ENCODE assay signal across 2 worm cellular contexts in genomic region chrIII:5172470-5172869, ce11.
A peak's percentile ranks its signal among the peaks of the same experiment; 100 is the strongest.
TF ChIP-seq lines count a peak whose summit lies in the region.

K10D2.5 (plus strand) TSS chrIII:5172720.

TF ChIP-seq in whole organism, L4 larva, 104 proteins besides CTCF, POLR2A, EP300 and RAD21 (continued from another document):
- no peak for TF ChIP-seq lin-39 (tag; optimal IDR thresholded peaks at IDR 0.05; lab: Kevin White, UChicago)
- no peak for TF ChIP-seq aly-2 (tag; optimal IDR thresholded peaks at IDR 0.05; lab: Kevin White, UChicago)
- peak; percentile 92 for TF ChIP-seq mep-1 (tag; optimal IDR thresholded peaks at IDR 0.05; lab: Kevin White, UChicago)
- peak; percentile 93 for TF ChIP-seq ceh-20 (GFP tag; IDR thresholded peaks at IDR 0.05; lab: Robert Waterston, UW)
- TF ChIP-seq Y75B8A.6 (GFP tag; IDR thresholded peaks at IDR 0.05; lab: Robert Waterston, UW) = peak; percentile 62; the same call in 1 of the 2 replicates
- peak; percentile 91 for TF ChIP-seq dmd-6 (GFP tag; IDR thresholded peaks at IDR 0.05; lab: Robert Waterston, UW)
- peak; percentile 91 for TF ChIP-seq vab-7 (GFP tag; IDR thresholded peaks at IDR 0.05; lab: Robert Waterston, UW)
- peak; percentile 4 for TF ChIP-seq lir-3 (tag; optimal IDR thresholded peaks at IDR 0.05; lab: Kevin White, UChicago)
- TF ChIP-seq dmd-9 (GFP tag; IDR thresholded peaks at IDR 0.05; lab: Robert Waterston, UW) = peak; percentile 97
- no peak for TF ChIP-seq jun-1 (tag; optimal IDR thresholded peaks at IDR 0.05; lab: Kevin White, UChicago)
- no peak for TF ChIP-seq ZK546.5 (tag; optimal IDR thresholded peaks at IDR 0.05; lab: Kevin White, UChicago)
- TF ChIP-seq lin-1 (GFP tag; IDR thresholded peaks at IDR 0.05; lab: Robert Waterston, UW) = peak; percentile 54
- TF ChIP-seq ama-1 (optimal IDR thresholded peaks at IDR 0.05; lab: Kevin White, UChicago) = no peak
- TF ChIP-seq madf-9 (GFP tag; conservative IDR thresholded peaks at IDR 0.05; lab: Robert Waterston, UW) = peak; percentile 96
- no peak for TF ChIP-seq ceh-62 (tag; optimal IDR thresholded peaks at IDR 0.05; lab: Kevin White, UChicago)
- TF ChIP-seq daf-19 (GFP tag; conservative IDR thresholded peaks at IDR 0.05; lab: Robert Waterston, UW) = 0 out of 2 replicates have a peak, but pooled peaks have one; percentile 55
- peak; percentile 86 for TF ChIP-seq F37D6.2 (tag; optimal IDR thresholded peaks at IDR 0.05; lab: Kevin White, UChicago)
- TF ChIP-seq set-16 (GFP tag; IDR thresholded peaks at IDR 0.05; lab: Robert Waterston, UW) = peak; percentile 68
- TF ChIP-seq arid-1 (GFP tag; conservative IDR thresholded peaks at IDR 0.05; lab: Robert Waterston, UW) = peak; percentile 89
- peak; percentile 17 for TF ChIP-seq ces-1 (GFP tag; optimal IDR thresholded peaks at IDR 0.05; lab: Kevin White, UChicago)
- peak; percentile 27 for TF ChIP-seq pqm-1 (tag; optimal IDR thresholded peaks at IDR 0.05; lab: Kevin White, UChicago)
- peak; percentile 91 for TF ChIP-seq rbr-2 (tag; optimal IDR thresholded peaks at IDR 0.05; lab: Kevin White, UChicago)
- TF ChIP-seq php-3 (GFP tag; IDR thresholded peaks at IDR 0.05; lab: Robert Waterston, UW) = peak; percentile 62
- peak; percentile 85 for TF ChIP-seq aha-1 (tag; lab: Kevin White, UChicago)
- TF ChIP-seq gei-8 (GFP tag; optimal IDR thresholded peaks at IDR 0.05; lab: Kevin White, UChicago) = no peak
- TF ChIP-seq Y48G9A.11 (GFP tag; IDR thresholded peaks at IDR 0.05; lab: Robert Waterston, UW) = peak; percentile 93
- TF ChIP-seq nhr-11 (tag; optimal IDR thresholded peaks at IDR 0.05; lab: Kevin White, UChicago) = peak; percentile 84
- TF ChIP-seq egl-43 (GFP tag; IDR thresholded peaks at IDR 0.05; lab: Robert Waterston, UW) = peak; percentile 83
- TF ChIP-seq cey-2 (tag; optimal IDR thresholded peaks at IDR 0.05; lab: Kevin White, UChicago; ENCODE audit: borderline replicate concordance, insufficient read depth) = no peak
- no peak for TF ChIP-seq nhr-111 (GFP tag; optimal IDR thresholded peaks at IDR 0.05; lab: Kevin White, UChicago)
- peak; percentile 80 for TF ChIP-seq T26A8.4 (GFP tag; IDR thresholded peaks at IDR 0.05; lab: Robert Waterston, UW)
- peak; percentile 97 for TF ChIP-seq madf-5 (GFP tag; IDR thresholded peaks at IDR 0.05; lab: Robert Waterston, UW)
- TF ChIP-seq nhr-25 (tag; optimal IDR thresholded peaks at IDR 0.05; lab: Kevin White, UChicago; ENCODE audit: borderline replicate concordance, insufficient read depth) = peak; percentile 71
- peak; percentile 87; the same call in 1 of the 2 replicates for TF ChIP-seq Y105C5A.15 (GFP tag; IDR thresholded peaks at IDR 0.05; lab: Robert Waterston, UW)
- peak; percentile 95 for TF ChIP-seq D1046.2 (GFP tag; IDR thresholded peaks at IDR 0.05; lab: Robert Waterston, UW)
- peak; percentile 1 for TF ChIP-seq spr-3 (GFP tag; optimal IDR thresholded peaks at IDR 0.05; lab: Kevin White, UChicago)
- peak in 1 of 2 experiments; percentile 71 for TF ChIP-seq daf-16 (GFP tag; optimal IDR thresholded peaks at IDR 0.05; lab: Kevin White, UChicago)
- peak; percentile 42 for TF ChIP-seq daf-16 (tag; optimal IDR thresholded peaks at IDR 0.05; lab: Kevin White, UChicago)
- TF ChIP-seq nhr-28 (tag; optimal IDR thresholded peaks at IDR 0.05; lab: Kevin White, UChicago) = peak; percentile 72
- TF ChIP-seq ZK337.2 (GFP tag; IDR thresholded peaks at IDR 0.05; lab: Robert Waterston, UW) = peak; percentile 99
- no peak for TF ChIP-seq F44E2.7 (GFP tag; IDR thresholded peaks at IDR 0.05; lab: Robert Waterston, UW)
- TF ChIP-seq zfp-3 (GFP tag; conservative IDR thresholded peaks at IDR 0.05; lab: Robert Waterston, UW) = peak; percentile 85
- TF ChIP-seq daf-12 (tag; optimal IDR thresholded peaks at IDR 0.05; lab: Kevin White, UChicago) = no peak
- TF ChIP-seq duxl-1 (tag; optimal IDR thresholded peaks at IDR 0.05; lab: Kevin White, UChicago; ENCODE audit: poor library complexity) = peak; percentile 89
- peak; percentile 97 for TF ChIP-seq tra-1 (GFP tag; IDR thresholded peaks at IDR 0.05; lab: Robert Waterston, UW)
- no peak for TF ChIP-seq ztf-11 (tag; optimal IDR thresholded peaks at IDR 0.05; lab: Kevin White, UChicago)
- TF ChIP-seq skn-1 (tag; optimal IDR thresholded peaks at IDR 0.05; lab: Kevin White, UChicago) = no peak

TF ChIP-seq in whole organism, late embryonic, 69 proteins besides CTCF, POLR2A, EP300 and RAD21 (continued from another document):
- TF ChIP-seq elt-4 (tag; optimal IDR thresholded peaks at IDR 0.05; lab: Kevin White, UChicago) = peak; percentile 91
- TF ChIP-seq pqm-1 (tag; optimal IDR thresholded peaks at IDR 0.05; lab: Kevin White, UChicago) = peak; percentile 94
- TF ChIP-seq nhr-232 (tag; optimal IDR thresholded peaks at IDR 0.05; lab: Kevin White, UChicago) = peak; percentile 25
